Fruit fly (Drosophila melanogaster): Measurements from ENCODE around the gene RpS19a.
A peak's percentile ranks its signal among the peaks of the same experiment; 100 is the strongest.

The RpS19a gene

dm6 chrX:16598336-16598977, 39.2 kb upstream of the RpS19a start (continued):
- TF ChIP-seq CG4360 (GFP tag; IDR thresholded peaks at IDR 0.05) (peak; percentile 99), kah (GFP tag; optimal IDR thresholded peaks at IDR 0.05) (peak; percentile 41), CG12155 (GFP tag; optimal IDR thresholded peaks at IDR 0.05) (peak; percentile 100), CG17361 (GFP tag; IDR thresholded peaks at IDR 0.05) (peak; percentile 53; the same call in 1 of the 3 replicates), bbx (GFP tag; IDR thresholded peaks at IDR 0.05; ENCODE audit: partially characterized antibody) (peak; percentile 9; the same call in 1 of the 2 replicates), CG2129 (GFP tag; IDR thresholded peaks at IDR 0.05; ENCODE audit: partially characterized antibody) (no peak), wek (GFP tag; optimal IDR thresholded peaks at IDR 0.05) (peak; percentile 46), CG12942 (GFP tag; optimal IDR thresholded peaks at IDR 0.05) (no peak), CG18619 (GFP tag; optimal IDR thresholded peaks at IDR 0.05) (peak; percentile 6), NC2β (GFP tag; optimal IDR thresholded peaks at IDR 0.05) (no peak), CG8290 (GFP tag; optimal IDR thresholded peaks at IDR 0.05) (no peak), CG8290 (tag; optimal IDR thresholded peaks at IDR 0.05) (peak in 1 of 2 experiments; percentile 47), Fer1 (GFP tag; optimal IDR thresholded peaks at IDR 0.05) (peak; percentile 21), CG31441 (GFP tag; IDR thresholded peaks at IDR 0.05) (peak; percentile 36; the same call in 1 of the 2 replicates), CG17829 (tag; optimal IDR thresholded peaks at IDR 0.05) (peak; percentile 5), pzg (GFP tag; optimal IDR thresholded peaks at IDR 0.05) (peak; percentile 33), CG2116 (GFP tag; optimal IDR thresholded peaks at IDR 0.05) (peak; percentile 30), wor (GFP tag; IDR thresholded peaks at IDR 0.05) (no peak), stwl (tag; optimal IDR thresholded peaks at IDR 0.05) (peak; percentile 26), Dp (GFP tag; optimal IDR thresholded peaks at IDR 0.05) (peak; percentile 62), trh (GFP tag; optimal IDR thresholded peaks at IDR 0.05) (peak; percentile 6), CG7928 (GFP tag; optimal IDR thresholded peaks at IDR 0.05) (peak; percentile 92), MESR4 (GFP tag; optimal IDR thresholded peaks at IDR 0.05) (peak; percentile 68), Myb (GFP tag; optimal IDR thresholded peaks at IDR 0.05) (peak; percentile 8), az2 (GFP tag; optimal IDR thresholded peaks at IDR 0.05) (peak; percentile 4), Dref (GFP tag; IDR thresholded peaks at IDR 0.05) (peak; percentile 32; the same call in 1 of the 2 replicates), vvl (GFP tag; IDR thresholded peaks at IDR 0.05) (peak; percentile 55), CG2712 (tag; optimal IDR thresholded peaks at IDR 0.05) (peak; percentile 3), row (GFP tag; IDR thresholded peaks at IDR 0.05) (peak; percentile 25; the same call in 2 of the 3 replicates), CG7987 (GFP tag; optimal IDR thresholded peaks at IDR 0.05) (peak; percentile 9), Fer3 (tag; optimal IDR thresholded peaks at IDR 0.05) (no peak), sens (GFP tag) (peak; percentile 80), CG9727 (GFP tag; optimal IDR thresholded peaks at IDR 0.05) (peak; percentile 0), CG11456 (GFP tag; IDR thresholded peaks at IDR 0.05) (no peak), Ets65A (GFP tag) (peak; percentile 36), CG2120 (GFP tag; optimal IDR thresholded peaks at IDR 0.05) (peak; percentile 19), CG34224 (GFP tag; IDR thresholded peaks at IDR 0.05; ENCODE audit: partially characterized antibody) (no peak), CG34376 (GFP tag; optimal IDR thresholded peaks at IDR 0.05) (peak; percentile 4), usp (GFP tag; optimal IDR thresholded peaks at IDR 0.05) (no peak), CoRest (tag; optimal IDR thresholded peaks at IDR 0.05) (peak; percentile 27), NFAT (GFP tag; IDR thresholded peaks at IDR 0.05) (no peak), CG4424 (GFP tag; optimal IDR thresholded peaks at IDR 0.05) (peak; percentile 22), CG13424 (tag; optimal IDR thresholded peaks at IDR 0.05) (peak; percentile 2), HHEX (GFP tag; optimal IDR thresholded peaks at IDR 0.05) (no peak), grn (GFP tag; optimal IDR thresholded peaks at IDR 0.05) (no peak), schlank (tag; optimal IDR thresholded peaks at IDR 0.05) (peak; percentile 5), gfzf (GFP tag; optimal IDR thresholded peaks at IDR 0.05) (peak; percentile 56), CG9797 (GFP tag; optimal IDR thresholded peaks at IDR 0.05) (peak; percentile 42), CG30403 (GFP tag; optimal IDR thresholded peaks at IDR 0.05) (peak; percentile 10), Dfd (GFP tag; optimal IDR thresholded peaks at IDR 0.05) (no peak)
